Fruit fly (Drosophila melanogaster) whole organism, embryonic: ENCODE results near the gene Tmem214.

ENCODE experiments used
- Ada2b ChIP-seq: fragments of 200-800 bp; sonication (Bioruptor generic); IDR thresholded peaks from 2 replicates; pipeline ENCODE4 v1.3.6; 2022; ENCODE audit warnings: missing biosample characterization, missing genetic modification characterization
- BEAF-32 ChIP-seq: fragments of 200-800 bp; sonication (Bioruptor generic); optimal IDR thresholded peaks from 3 replicates; lab custom pipeline; 2017; ENCODE audit warnings: missing biosample characterization, missing genetic modification characterization, mild to moderate bottlenecking, moderate library complexity, missing genetic modification reagents
- CG10321 ChIP-seq: fragments of 200-800 bp; sonication (Bioruptor generic); IDR thresholded peaks from 2 replicates; pipeline ENCODE4 v1.3.6; 2022; ENCODE audit warnings: missing biosample characterization, missing genetic modification characterization
- CG10979 ChIP-seq: fragments of 200-800 bp; sonication (Bioruptor generic); optimal IDR thresholded peaks from 2 replicates; lab custom pipeline; 2018; ENCODE audit warnings: missing biosample characterization, mild to moderate bottlenecking, missing genetic modification characterization, moderate library complexity
- CG12299 ChIP-seq: fragments of 200-800 bp; sonication (Bioruptor generic); optimal IDR thresholded peaks from 2 replicates; lab custom pipeline; 2018; ENCODE audit warnings: missing biosample characterization, mild to moderate bottlenecking, missing genetic modification characterization
- CG13123 ChIP-seq: fragments of 200-800 bp; sonication (Bioruptor generic); optimal IDR thresholded peaks from 2 replicates; lab custom pipeline; 2016; ENCODE audit warnings: missing biosample characterization, missing genetic modification characterization
- CG16813 ChIP-seq: fragments of 200-800 bp; sonication (Bioruptor generic); IDR thresholded peaks from 3 replicates; pipeline ENCODE4 v1.3.6; 2022; ENCODE audit warnings: missing biosample characterization, missing genetic modification characterization; ENCODE audit not compliant: partially characterized antibody
- CG18476 ChIP-seq: fragments of 200-800 bp; sonication (Bioruptor generic); optimal IDR thresholded peaks from 2 replicates; lab custom pipeline; 2016; ENCODE audit warnings: missing biosample characterization, mild to moderate bottlenecking, missing genetic modification characterization
- CG18599 ChIP-seq: fragments of 200-800 bp; sonication (Bioruptor generic); optimal IDR thresholded peaks from 3 replicates; lab custom pipeline; 2017; ENCODE audit warnings: missing biosample characterization, missing genetic modification characterization, mild to moderate bottlenecking, moderate library complexity, missing genetic modification reagents
- CG2875 ChIP-seq: fragments of 200-800 bp; sonication (Bioruptor generic); optimal IDR thresholded peaks from 2 replicates; lab custom pipeline; 2017; ENCODE audit warnings: missing biosample characterization, mild to moderate bottlenecking, missing genetic modification characterization, missing genetic modification reagents
- CG30431 ChIP-seq: fragments of 200-800 bp; sonication (Bioruptor generic); optimal IDR thresholded peaks from 2 replicates; lab custom pipeline; 2017; ENCODE audit warnings: missing biosample characterization, missing genetic modification characterization
- CG31224 ChIP-seq: fragments of 200-800 bp; sonication (Bioruptor generic); IDR thresholded peaks from 2 replicates; pipeline ENCODE4 v1.3.6; 2022; ENCODE audit warnings: missing biosample characterization, missing genetic modification characterization
- CG3407 ChIP-seq: fragments of 200-800 bp; sonication (Bioruptor generic); optimal IDR thresholded peaks from 2 replicates; lab custom pipeline; 2018; ENCODE audit warnings: missing biosample characterization, mild to moderate bottlenecking, missing genetic modification characterization
- CG34422 ChIP-seq: fragments of 200-800 bp; sonication (Bioruptor generic); IDR thresholded peaks from 3 replicates; pipeline ENCODE4 v1.3.6; 2022; ENCODE audit warnings: missing biosample characterization, missing genetic modification characterization
- CG7745 ChIP-seq: fragments of 200-800 bp; sonication (Bioruptor generic); optimal IDR thresholded peaks from 2 replicates; lab custom pipeline; 2018; ENCODE audit warnings: missing biosample characterization, mild to moderate bottlenecking, missing genetic modification characterization, moderate library complexity
- CG7963 ChIP-seq: fragments of 200-800 bp; sonication (Bioruptor generic); IDR thresholded peaks from 3 replicates; pipeline ENCODE4 v1.3.6; 2022; ENCODE audit warnings: missing biosample characterization, missing genetic modification characterization; ENCODE audit not compliant: partially characterized antibody
- CG8290 ChIP-seq, 3 experiments: fragments of 200-800 bp; sonication (Bioruptor generic); optimal IDR thresholded peaks; 2 replicates each; lab custom pipeline; 2016 to 2019; ENCODE audit warnings: missing biosample characterization in 3 of 3, missing genetic modification characterization in 3 of 3, mild to moderate bottlenecking in 2 of 3, moderate library complexity in 1 of 3
- CG9817 ChIP-seq: fragments of 200-800 bp; sonication (Bioruptor generic); optimal IDR thresholded peaks from 2 replicates; lab custom pipeline; 2018; ENCODE audit warnings: missing biosample characterization, mild to moderate bottlenecking, missing genetic modification characterization, moderate library complexity
- D ChIP-seq, 2 experiments: fragments of 200-800 bp in 1 of 2; fragments of >200 bp in 1 of 2; sonication (Bioruptor generic) in 1 of 2; optimal IDR thresholded peaks; 2 replicates in 1 of 2; 3 replicates in 1 of 2; lab custom pipeline; 2017; ENCODE audit warnings: mild to moderate bottlenecking in 1 of 2, missing biosample characterization in 1 of 2, missing genetic modification characterization in 1 of 2, missing genetic modification reagents in 1 of 2
- Doc2 ChIP-seq: fragments of 200-800 bp; sonication (Bioruptor generic); IDR thresholded peaks from 2 replicates; pipeline ENCODE4 v1.3.6; 2022; ENCODE audit warnings: missing biosample characterization, missing genetic modification characterization
- Doc3 ChIP-seq: fragments of 200-800 bp; sonication (Bioruptor generic); IDR thresholded peaks from 3 replicates; pipeline ENCODE4 v1.3.6; 2022; ENCODE audit warnings: missing biosample characterization, missing genetic modification characterization; ENCODE audit not compliant: partially characterized antibody
- Dp ChIP-seq: fragments of 200-800 bp; sonication (Bioruptor generic); optimal IDR thresholded peaks from 2 replicates; lab custom pipeline; 2018; ENCODE audit warnings: missing biosample characterization, mild to moderate bottlenecking, missing genetic modification characterization, moderate library complexity
- Hr39 ChIP-seq: fragments of >200 bp; optimal IDR thresholded peaks from 2 replicates; lab custom pipeline; 2017
- Hsf ChIP-seq: fragments of 200-800 bp; sonication (Bioruptor generic); optimal IDR thresholded peaks from 3 replicates; lab custom pipeline; 2016; ENCODE audit warnings: missing biosample characterization, missing genetic modification characterization
- Med ChIP-seq: fragments of 200-800 bp; sonication (Bioruptor generic); peaks from one replicate; lab custom pipeline; 2016; ENCODE audit warnings: missing biosample characterization, missing genetic modification characterization, mild to moderate bottlenecking, inconsistent platforms, moderate library complexity
- Ravus ChIP-seq: fragments of 200-800 bp; sonication (Bioruptor generic); IDR thresholded peaks from 2 replicates; pipeline ENCODE4 v1.3.6; 2022; ENCODE audit warnings: missing biosample characterization, missing genetic modification characterization
- Ssrp ChIP-seq: fragments of 200-800 bp; sonication (Bioruptor generic); optimal IDR thresholded peaks from 2 replicates; lab custom pipeline; 2018; ENCODE audit warnings: missing biosample characterization, mild to moderate bottlenecking, missing genetic modification characterization, moderate library complexity
- Stat92E ChIP-seq, 3 experiments: fragments of >200 bp in 2 of 3; fragments of 200-800 bp in 1 of 3; sonication (Bioruptor generic) in 1 of 3; optimal IDR thresholded peaks; 2 replicates each; lab custom pipeline; 2017 to 2019; ENCODE audit warnings: missing biosample characterization in 3 of 3, missing genetic modification characterization in 3 of 3, mild to moderate bottlenecking in 1 of 3, moderate library complexity in 1 of 3
- Xbp1 ChIP-seq: fragments of 200-800 bp; sonication (Bioruptor generic); optimal IDR thresholded peaks from 3 replicates; lab custom pipeline; 2016; ENCODE audit warnings: missing biosample characterization, mild to moderate bottlenecking, missing genetic modification characterization
- aop ChIP-seq: fragments of 200-800 bp; sonication (Bioruptor generic); IDR thresholded peaks from 2 replicates; pipeline ENCODE4 v1.3.6; 2022; ENCODE audit warnings: missing biosample characterization, missing genetic modification characterization
- ato ChIP-seq: fragments of 200-800 bp; sonication (Bioruptor generic); IDR thresholded peaks from 2 replicates; pipeline ENCODE4 v1.3.6; 2022; ENCODE audit warnings: missing biosample characterization, missing genetic modification characterization; ENCODE audit not compliant: partially characterized antibody
- btn ChIP-seq: fragments of 200-800 bp; sonication (Bioruptor generic); optimal IDR thresholded peaks from 2 replicates; lab custom pipeline; 2016; ENCODE audit warnings: missing biosample characterization, missing genetic modification characterization
- chm ChIP-seq: fragments of 200-800 bp; sonication (Bioruptor generic); IDR thresholded peaks from 2 replicates; pipeline ENCODE4 v1.3.6; 2022; ENCODE audit warnings: missing biosample characterization, missing genetic modification characterization
- corto ChIP-seq: fragments of 200-800 bp; sonication (Bioruptor generic); optimal IDR thresholded peaks from 2 replicates; lab custom pipeline; 2016; ENCODE audit warnings: missing biosample characterization, mild to moderate bottlenecking, missing genetic modification characterization, moderate library complexity
- dpn ChIP-seq, 2 experiments: fragments of 200-800 bp; sonication (Bioruptor generic); optimal IDR thresholded peaks; 3 replicates each; lab custom pipeline; 2016; ENCODE audit warnings: missing biosample characterization in 2 of 2, missing genetic modification characterization in 2 of 2
- gfzf ChIP-seq: fragments of 200-800 bp; sonication (Bioruptor generic); optimal IDR thresholded peaks from 2 replicates; lab custom pipeline; 2016; ENCODE audit warnings: missing biosample characterization, mild to moderate bottlenecking, missing genetic modification characterization, moderate library complexity
- grau ChIP-seq: fragments of 200-800 bp; optimal IDR thresholded peaks from 3 replicates; lab custom pipeline; 2019; ENCODE audit warnings: missing biosample characterization, mild to moderate bottlenecking, missing genetic modification characterization, moderate library complexity
- kah ChIP-seq: fragments of 200-800 bp; sonication (Bioruptor generic); optimal IDR thresholded peaks from 2 replicates; lab custom pipeline; 2018; ENCODE audit warnings: missing biosample characterization, mild to moderate bottlenecking, missing genetic modification characterization
- kni ChIP-seq: fragments of 200-800 bp; sonication (Bioruptor generic); optimal IDR thresholded peaks from 3 replicates; lab custom pipeline; 2017; ENCODE audit warnings: mild to moderate bottlenecking, missing biosample characterization, missing genetic modification reagents, missing genetic modification characterization
- lab ChIP-seq: fragments of 200-800 bp; sonication (Bioruptor generic); optimal IDR thresholded peaks from 3 replicates; lab custom pipeline; 2017; ENCODE audit warnings: missing biosample characterization, missing genetic modification characterization, mild to moderate bottlenecking, moderate library complexity, missing genetic modification reagents
- lbe ChIP-seq: fragments of 200-800 bp; sonication (Bioruptor generic); optimal IDR thresholded peaks from 2 replicates; lab custom pipeline; 2016; ENCODE audit warnings: missing biosample characterization, mild to moderate bottlenecking, missing genetic modification characterization
- mirr ChIP-seq: fragments of 200-800 bp; sonication (Bioruptor generic); optimal IDR thresholded peaks from 3 replicates; lab custom pipeline; 2018; ENCODE audit warnings: missing biosample characterization, mild to moderate bottlenecking, missing genetic modification characterization
- nom ChIP-seq: fragments of 200-800 bp; sonication (Bioruptor generic); optimal IDR thresholded peaks from 2 replicates; lab custom pipeline; 2017; ENCODE audit warnings: missing biosample characterization, missing genetic modification characterization, mild to moderate bottlenecking, moderate library complexity, missing genetic modification reagents
- sim ChIP-seq: fragments of 200-800 bp; sonication (Bioruptor generic); IDR thresholded peaks from 2 replicates; pipeline ENCODE4 v1.3.6; 2022; ENCODE audit warnings: missing biosample characterization, missing genetic modification characterization
- sima ChIP-seq: fragments of 200-800 bp; sonication (Bioruptor generic); optimal IDR thresholded peaks from 2 replicates; lab custom pipeline; 2016; ENCODE audit warnings: missing biosample characterization, missing genetic modification characterization
- stc ChIP-seq: fragments of 200-800 bp; sonication (Bioruptor generic); IDR thresholded peaks from 2 replicates; pipeline ENCODE4 v1.3.6; 2022; ENCODE audit warnings: missing biosample characterization, missing genetic modification characterization
- stwl ChIP-seq: fragments of 200-800 bp; sonication (Bioruptor generic); optimal IDR thresholded peaks from 3 replicates; lab custom pipeline; 2018; ENCODE audit warnings: missing biosample characterization, mild to moderate bottlenecking, missing genetic modification characterization, moderate library complexity

Gene Tmem214

DNA sequence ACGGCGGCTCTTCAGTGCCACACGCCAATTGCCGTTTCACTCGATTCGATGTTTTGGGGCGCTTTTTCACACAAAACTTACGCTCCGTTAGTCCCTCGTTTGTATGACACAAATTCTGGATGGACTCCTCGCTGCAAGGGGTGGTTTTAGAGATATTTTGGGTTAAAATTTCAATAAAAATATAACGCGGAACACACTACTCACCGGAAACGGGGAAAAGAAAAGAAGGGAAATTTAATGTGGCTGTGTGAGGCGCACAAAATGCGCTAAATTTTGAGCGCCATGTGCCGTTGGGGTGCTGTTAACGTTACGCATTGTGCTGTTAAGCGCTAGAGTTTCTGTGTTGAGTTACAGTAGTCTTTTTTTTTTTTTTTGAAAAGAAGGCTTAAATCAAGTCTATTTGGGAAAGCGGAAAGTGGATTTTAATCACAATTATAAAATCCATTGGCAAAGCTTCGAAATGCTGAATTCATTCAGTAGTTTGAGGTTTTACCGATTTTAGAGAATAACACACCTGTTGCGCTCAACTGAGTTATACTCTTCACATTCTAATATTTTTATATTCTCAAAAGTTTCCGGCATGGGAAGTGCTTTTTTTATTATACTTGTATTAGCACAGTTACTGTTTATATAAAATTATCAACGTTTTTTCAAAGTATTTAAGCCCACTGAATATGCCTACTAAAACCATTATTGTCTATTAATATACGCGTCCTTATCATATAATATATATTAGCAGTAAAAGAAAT is 34.0 kb upstream of the Tmem214 start, which contains the start of gene RpL9 (continued):
- peak; percentile 15 for TF ChIP-seq BEAF-32 (GFP tag; lab: Kevin White, UChicago)
- TF ChIP-seq Ravus (GFP tag; lab: Robert Waterston, UW): no peak
- TF ChIP-seq aop: no peak
- no peak for TF ChIP-seq grau (tag; lab: Kevin White, UChicago)
- TF ChIP-seq btn: peak; percentile 41
- peak; percentile 83 for TF ChIP-seq CG34422
- no peak for TF ChIP-seq kni (GFP tag; lab: Kevin White, UChicago)
- no peak for TF ChIP-seq corto (GFP tag; lab: Kevin White, UChicago)
- TF ChIP-seq CG12299 (tag; lab: Kevin White, UChicago): peak; percentile 78
- no peak for TF ChIP-seq lbe (GFP tag; lab: Kevin White, UChicago)
- TF ChIP-seq sim (GFP tag; lab: Robert Waterston, UW): peak; percentile 69; the same call in 1 of the 2 replicates
- TF ChIP-seq Med (GFP tag; lab: Kevin White, UChicago): peak; percentile 97
- TF ChIP-seq CG7745 (tag; lab: Kevin White, UChicago): no peak
- peak; percentile 45; the same call in 1 of the 2 replicates for TF ChIP-seq Ada2b
- TF ChIP-seq CG18476 (GFP tag; lab: Kevin White, UChicago): no peak
- no peak for TF ChIP-seq Ssrp (tag; lab: Kevin White, UChicago)
- peak; percentile 19 for TF ChIP-seq Dp
- peak; percentile 49 for TF ChIP-seq CG10979 (tag; lab: Kevin White, UChicago)
- peak; percentile 20 for TF ChIP-seq stwl (tag; lab: Kevin White, UChicago)
- TF ChIP-seq Xbp1 (GFP tag; lab: Kevin White, UChicago): peak; percentile 45
- TF ChIP-seq CG7963 (GFP tag; lab: Robert Waterston, UW): no peak
- TF ChIP-seq kah (GFP tag; lab: Kevin White, UChicago): peak; percentile 83
- no peak for TF ChIP-seq Doc3 (GFP tag; lab: Robert Waterston, UW)
- no peak for TF ChIP-seq lab (GFP tag; lab: Kevin White, UChicago)
- TF ChIP-seq CG8290 (GFP tag; optimal IDR thresholded peaks at IDR 0.05; lab: Kevin White, UChicago): peak; percentile 69
- no peak for TF ChIP-seq CG8290 (tag; optimal IDR thresholded peaks at IDR 0.05; lab: Kevin White, UChicago)
- TF ChIP-seq CG9817: no peak
- peak; percentile 67 for TF ChIP-seq stc
- TF ChIP-seq Doc2 (GFP tag; lab: Robert Waterston, UW): no peak
- TF ChIP-seq CG16813 (GFP tag; lab: Robert Waterston, UW): no peak
- TF ChIP-seq CG2875 (GFP tag; lab: Kevin White, UChicago): peak; percentile 73
- TF ChIP-seq CG30431 (GFP tag; lab: Kevin White, UChicago): no peak
- TF ChIP-seq ato (GFP tag; lab: Robert Waterston, UW): no peak
- no peak for TF ChIP-seq Hr39 (lab: Kevin White, UChicago)
- peak; percentile 88 for TF ChIP-seq nom (GFP tag; lab: Kevin White, UChicago)
- TF ChIP-seq mirr (GFP tag; lab: Kevin White, UChicago): no peak
- TF ChIP-seq D (optimal IDR thresholded peaks at IDR 0.05; lab: Kevin White, UChicago): no peak
- TF ChIP-seq D (GFP tag; optimal IDR thresholded peaks at IDR 0.05; lab: Kevin White, UChicago): peak; percentile 61
- TF ChIP-seq dpn (GFP tag; optimal IDR thresholded peaks at IDR 0.05; lab: Kevin White, UChicago): peak in 1 of 2 experiments; percentile 71
- peak; percentile 49; the same call in 1 of the 2 replicates for TF ChIP-seq CG31224 (GFP tag; lab: Robert Waterston, UW)
- TF ChIP-seq CG10321 (GFP tag; lab: Robert Waterston, UW): peak; percentile 57; the same call in 1 of the 2 replicates
- TF ChIP-seq gfzf: peak; percentile 72
- TF ChIP-seq chm (GFP tag; lab: Robert Waterston, UW): no peak
- TF ChIP-seq Hsf (GFP tag; lab: Kevin White, UChicago): peak; percentile 52
- peak; percentile 9 for TF ChIP-seq sima (GFP tag; lab: Kevin White, UChicago)
- no peak for TF ChIP-seq CG18599 (GFP tag; lab: Kevin White, UChicago)
- TF ChIP-seq CG3407: no peak
- peak in 1 of 3 experiments; percentile 35 for TF ChIP-seq Stat92E (GFP tag; optimal IDR thresholded peaks at IDR 0.05; lab: Kevin White, UChicago)
- TF ChIP-seq CG13123: no peak
